Worm (Caenorhabditis elegans) whole organism, L3 larva: ENCODE data around the gene C44B9.3.

Experiments
- ceh-82 ChIP-seq: fragments of 150-350 bp; optimal IDR thresholded peaks from 2 replicates; lab custom pipeline; 2014; ENCODE audit warnings: missing biosample characterization, missing genetic modification characterization
- elt-3 ChIP-seq, 3 experiments: fragments of 150-350 bp in 1 of 3; sonication (generic microtip) in 2 of 3; optimal IDR thresholded peaks; 2 replicates in 2 of 3; 4 replicates in 1 of 3; lab custom pipeline; 2014 to 2017; ENCODE audit warnings: missing biosample characterization in 3 of 3, missing genetic modification characterization in 3 of 3
- jun-1 ChIP-seq: fragments of 150-350 bp; optimal IDR thresholded peaks from 2 replicates; lab custom pipeline; 2014; ENCODE audit warnings: missing biosample characterization, missing genetic modification reagents, missing genetic modification characterization
- lin-39 ChIP-seq: fragments of 150-350 bp; optimal IDR thresholded peaks from 2 replicates; lab custom pipeline; 2018; ENCODE audit warnings: missing biosample characterization, missing genetic modification reagents, missing genetic modification characterization
- nhr-237 ChIP-seq: fragments of 150-350 bp; optimal IDR thresholded peaks from 2 replicates; lab custom pipeline; 2014; ENCODE audit warnings: missing biosample characterization, missing genetic modification characterization
- nhr-25 ChIP-seq: sonication (generic microtip); optimal IDR thresholded peaks from 2 replicates; lab custom pipeline; 2017; ENCODE audit warnings: missing biosample characterization, missing genetic modification characterization
- nhr-28 ChIP-seq: fragments of 150-350 bp; optimal IDR thresholded peaks from 2 replicates; lab custom pipeline; 2014; ENCODE audit warnings: missing biosample characterization, missing genetic modification characterization
- skn-1 ChIP-seq: fragments of 150-350 bp; optimal IDR thresholded peaks from 2 replicates; lab custom pipeline; 2014; ENCODE audit warnings: missing biosample characterization, missing genetic modification characterization
- snpc-4 ChIP-seq: fragments of 150-350 bp; optimal IDR thresholded peaks from 2 replicates; lab custom pipeline; 2014; ENCODE audit warnings: missing biosample characterization, missing genetic modification characterization
- ztf-11 ChIP-seq: fragments of 150-350 bp; optimal IDR thresholded peaks from 2 replicates; lab custom pipeline; 2014; ENCODE audit warnings: missing biosample characterization, missing genetic modification characterization

DNA sequence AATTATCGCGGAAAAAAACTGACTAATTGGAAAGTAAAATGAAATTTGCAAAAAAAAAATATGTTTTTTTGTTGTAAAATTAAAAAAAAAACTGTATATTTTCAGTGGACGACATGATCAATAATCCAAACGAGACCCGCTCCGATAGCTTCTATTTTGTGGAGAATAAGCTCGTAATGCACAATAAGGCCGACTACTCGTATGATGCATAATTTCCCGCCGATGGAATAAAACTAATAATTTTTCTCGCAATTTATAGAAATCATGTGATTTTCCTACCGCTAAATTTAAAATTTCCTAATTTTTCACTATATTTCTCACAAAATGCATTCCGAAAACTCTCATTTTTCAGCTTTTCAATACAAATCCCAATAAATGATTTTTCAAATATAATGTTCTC is 28.6 kb upstream of the C44B9.3 start:
- TF ChIP-seq lin-39, result no peak
- no peak for TF ChIP-seq nhr-237 (tag; lab: Kevin White, UChicago)
- TF ChIP-seq ztf-11 (tag; lab: Kevin White, UChicago), result no peak
- no peak for TF ChIP-seq snpc-4 (tag; lab: Kevin White, UChicago)
- no peak for TF ChIP-seq nhr-28 (tag; lab: Kevin White, UChicago)
- TF ChIP-seq jun-1 (tag; lab: Kevin White, UChicago), result no peak
- no peak for TF ChIP-seq ceh-82 (tag; lab: Kevin White, UChicago)
- TF ChIP-seq skn-1 (tag; lab: Kevin White, UChicago), result no peak
- TF ChIP-seq elt-3 (tag; optimal IDR thresholded peaks at IDR 0.05; lab: Kevin White, UChicago), result no peak
- TF ChIP-seq nhr-25 (tag; lab: Kevin White, UChicago), result no peak
